Worm (Caenorhabditis elegans) whole organism, late embryonic: ENCODE results near the gene Y55F3C.17.

Experiments used
- ama-1 ChIP-seq: fragments of 150-350 bp; optimal IDR thresholded peaks from 2 replicates; lab custom pipeline; 2014
- ceh-18 ChIP-seq: sonication (generic microtip); optimal IDR thresholded peaks from 2 replicates; lab custom pipeline; 2016; ENCODE audit warnings: missing genetic modification characterization, missing compliant biosample characterization
- ceh-19 ChIP-seq: fragments of 200-800 bp; sonication (Bioruptor generic); optimal IDR thresholded peaks from 2 replicates; lab custom pipeline; 2018; ENCODE audit warnings: mild to moderate bottlenecking, missing genetic modification characterization, missing compliant biosample characterization
- ceh-22 ChIP-seq: sonication (generic microtip); optimal IDR thresholded peaks from 2 replicates; lab custom pipeline; 2017; ENCODE audit warnings: missing biosample characterization, missing genetic modification characterization
- ceh-34 ChIP-seq: sonication (generic microtip); optimal IDR thresholded peaks from 2 replicates; lab custom pipeline; 2016; ENCODE audit warnings: mild to moderate bottlenecking, missing genetic modification characterization, missing compliant biosample characterization
- che-1 ChIP-seq: sonication (generic microtip); optimal IDR thresholded peaks from 2 replicates; lab custom pipeline; 2016; ENCODE audit warnings: mild to moderate bottlenecking, missing genetic modification characterization, missing compliant biosample characterization
- hlh-30 ChIP-seq: sonication (generic microtip); optimal IDR thresholded peaks from 2 replicates; lab custom pipeline; 2017; ENCODE audit warnings: antibody characterized with exemption, missing genetic modification characterization, missing compliant biosample characterization; ENCODE audit not compliant: insufficient read depth
- pha-4 ChIP-seq: fragments of 150-350 bp; optimal IDR thresholded peaks from 2 replicates; lab custom pipeline; 2018; ENCODE audit warnings: missing biosample characterization, missing genetic modification reagents, missing genetic modification characterization
- pros-1 ChIP-seq: fragments of 150-350 bp; optimal IDR thresholded peaks from 2 replicates; lab custom pipeline; 2014; ENCODE audit warnings: missing biosample characterization, missing genetic modification reagents, missing genetic modification characterization

DNA sequence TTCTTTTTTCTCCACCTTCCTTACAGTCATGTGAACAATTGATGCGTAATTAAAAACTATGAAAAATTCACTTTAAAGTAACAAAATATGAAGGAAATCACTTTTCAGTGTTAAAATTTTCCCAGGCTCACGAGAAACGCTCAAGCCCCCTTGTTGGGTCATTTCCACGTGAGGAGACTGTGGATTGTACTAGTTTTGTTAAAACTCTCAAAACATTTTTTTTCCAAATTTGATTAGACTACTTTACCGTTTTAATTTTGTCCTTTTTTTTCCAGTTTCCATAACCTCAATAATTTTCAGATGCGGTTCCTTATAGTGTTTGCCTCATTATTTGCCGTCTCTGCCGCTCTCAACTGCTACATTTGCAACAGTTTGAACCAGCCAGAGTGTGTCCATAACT, 33.0 kb downstream of the Y55F3C.17 start, which contains the start of gene K11H12.7:
- no peak for TF ChIP-seq ceh-19 (GFP tag; lab: Kevin White, UChicago)
- no peak for TF ChIP-seq ceh-34 (tag; lab: Kevin White, UChicago)
- no peak for TF ChIP-seq ceh-22 (tag; lab: Kevin White, UChicago)
- no peak for TF ChIP-seq ama-1
- TF ChIP-seq che-1, result no peak
- no peak for TF ChIP-seq pha-4
- TF ChIP-seq ceh-18 (tag; lab: Kevin White, UChicago), result no peak
- TF ChIP-seq hlh-30 (tag; lab: Kevin White, UChicago), result no peak
- no peak for TF ChIP-seq pros-1
